Fruit fly (Drosophila melanogaster) S2 (cell line): ENCODE data around the gene CG7988.

ENCODE experiments used
- CG8478 ChIP-seq: fragments of >200 bp; optimal IDR thresholded peaks from 2 replicates; lab custom pipeline; 2018
- CTCF ChIP-seq, 2 experiments: fragments of >200 bp; optimal IDR thresholded peaks; 2 replicates each; lab custom pipeline; 2018

- no peak for TF ChIP-seq CTCF (optimal IDR thresholded peaks at IDR 0.05; lab: Kevin White, UChicago)
- no peak for TF ChIP-seq CG8478 (lab: Kevin White, UChicago)
Observed at dm6 chr3R:18226043-18226808, 5.9 kb downstream of the CG7988 start, which contains the start of the genes CG7168 and Mdh2.
